Worm (Caenorhabditis elegans) whole organism, L4 larva: Measurements from ENCODE around the gene F20D6.1.

Source experiments
- F44E2.7 ChIP-seq: fragments of 200-800 bp; sonication (Bioruptor generic); IDR thresholded peaks from 2 replicates; pipeline ENCODE4 v2.1.2; 2022; ENCODE audit warnings: missing genetic modification characterization, missing compliant biosample characterization
- T26A8.4 ChIP-seq: fragments of 200-800 bp; sonication (Bioruptor generic); IDR thresholded peaks from 2 replicates; pipeline ENCODE4 v1.3.6; 2022; ENCODE audit warnings: missing genetic modification characterization, missing compliant biosample characterization
- Y105C5A.15 ChIP-seq: fragments of 200-800 bp; sonication (Bioruptor generic); IDR thresholded peaks from 2 replicates; pipeline ENCODE4 v1.3.6; 2022; ENCODE audit warnings: missing genetic modification characterization, missing compliant biosample characterization
- ceh-82 ChIP-seq: sonication (generic microtip); optimal IDR thresholded peaks from 2 replicates; lab custom pipeline; 2017; ENCODE audit warnings: missing biosample characterization, missing genetic modification characterization
- dpl-1 ChIP-seq: fragments of 150-350 bp; optimal IDR thresholded peaks from 2 replicates; lab custom pipeline; 2014; ENCODE audit warnings: missing biosample characterization, missing genetic modification reagents, missing genetic modification characterization
- egl-27 ChIP-seq: sonication (generic microtip); optimal IDR thresholded peaks from 3 replicates; lab custom pipeline; 2017; ENCODE audit warnings: missing biosample characterization, missing genetic modification reagents, missing genetic modification characterization
- fos-1 ChIP-seq: fragments of 150-350 bp; optimal IDR thresholded peaks from 2 replicates; lab custom pipeline; 2014; ENCODE audit warnings: missing biosample characterization, missing genetic modification characterization
- jun-1 ChIP-seq: fragments of 150-350 bp; optimal IDR thresholded peaks from 2 replicates; lab custom pipeline; 2014; ENCODE audit warnings: missing biosample characterization, missing genetic modification reagents, missing genetic modification characterization
- nhr-237 ChIP-seq: sonication (generic microtip); optimal IDR thresholded peaks from 2 replicates; lab custom pipeline; 2017; ENCODE audit warnings: missing biosample characterization, missing genetic modification characterization
- pqm-1 ChIP-seq: sonication (generic microtip); optimal IDR thresholded peaks from 2 replicates; lab custom pipeline; 2017; ENCODE audit warnings: missing biosample characterization, missing genetic modification characterization
- tag-97 ChIP-seq: fragments of 200-800 bp; sonication (Bioruptor generic); IDR thresholded peaks from 2 replicates; pipeline ENCODE4 v1.3.6; 2022; ENCODE audit warnings: missing genetic modification characterization, missing compliant biosample characterization
- unc-130 ChIP-seq: sonication (generic microtip); optimal IDR thresholded peaks from 2 replicates; lab custom pipeline; 2016; ENCODE audit warnings: missing genetic modification reagents, missing genetic modification characterization, missing compliant biosample characterization
- ztf-11 ChIP-seq: fragments of 150-350 bp; optimal IDR thresholded peaks from 2 replicates; lab custom pipeline; 2014; ENCODE audit warnings: missing biosample characterization, missing genetic modification characterization

- TF ChIP-seq ztf-11 (tag; lab: Kevin White, UChicago), result no peak
- TF ChIP-seq tag-97 (GFP tag; lab: Robert Waterston, UW), result no peak
- TF ChIP-seq jun-1 (tag; lab: Kevin White, UChicago), result no peak
- TF ChIP-seq egl-27 (tag; lab: Kevin White, UChicago), result no peak
- no peak for TF ChIP-seq pqm-1
- no peak for TF ChIP-seq F44E2.7
- no peak for TF ChIP-seq dpl-1 (GFP tag; lab: Kevin White, UChicago)
- TF ChIP-seq fos-1 (tag; lab: Kevin White, UChicago), result no peak
- no peak for TF ChIP-seq unc-130 (GFP tag; lab: Kevin White, UChicago)
- TF ChIP-seq T26A8.4, result no peak
- TF ChIP-seq Y105C5A.15 (GFP tag; lab: Robert Waterston, UW), result no peak
- no peak for TF ChIP-seq ceh-82 (tag; lab: Kevin White, UChicago)
- TF ChIP-seq nhr-237 (tag; lab: Kevin White, UChicago), result no peak
Observed at ce11 chrV:8185737-8186136, 4.8 kb upstream of the F20D6.1 start, which contains the start of gene F20D6.2.
